Worm (Caenorhabditis elegans) whole organism, early embryonic: ENCODE results near the gene srw-86.

Experiments
- B0310.2 ChIP-seq: sonication (generic microtip); optimal IDR thresholded peaks from 2 replicates; lab custom pipeline; 2016; ENCODE audit warnings: mild to moderate bottlenecking, missing genetic modification characterization, missing compliant biosample characterization
- F13C5.2 ChIP-seq: sonication (generic microtip); optimal IDR thresholded peaks from 2 replicates; lab custom pipeline; 2017; ENCODE audit warnings: mild to moderate bottlenecking, missing genetic modification characterization, inconsistent platforms, missing compliant biosample characterization
- aly-1 ChIP-seq: sonication (generic microtip); optimal IDR thresholded peaks from 2 replicates; lab custom pipeline; 2016; ENCODE audit warnings: missing genetic modification characterization, missing compliant biosample characterization
- ama-1 ChIP-seq: fragments of 150-350 bp; optimal IDR thresholded peaks from 2 replicates; lab custom pipeline; 2014
- ceh-13 ChIP-seq: fragments of 200-800 bp; sonication (Bioruptor generic); optimal IDR thresholded peaks from 2 replicates; lab custom pipeline; 2018; ENCODE audit warnings: mild to moderate bottlenecking, missing genetic modification characterization, missing compliant biosample characterization
- ceh-36 ChIP-seq: sonication (generic microtip); optimal IDR thresholded peaks from 2 replicates; lab custom pipeline; 2016; ENCODE audit warnings: missing genetic modification characterization, inconsistent platforms, missing compliant biosample characterization
- ets-7 ChIP-seq: sonication (generic microtip); optimal IDR thresholded peaks from 2 replicates; lab custom pipeline; 2016; ENCODE audit warnings: missing genotype, missing genetic modification characterization, missing compliant biosample characterization
- flt-1 ChIP-seq: fragments of 200-800 bp; sonication (Bioruptor generic); IDR thresholded peaks from 2 replicates; pipeline ENCODE4 v1.3.6; 2022; ENCODE audit warnings: missing genetic modification characterization, missing compliant biosample characterization
- hmbx-1 ChIP-seq: sonication (generic microtip); optimal IDR thresholded peaks from 2 replicates; lab custom pipeline; 2016; ENCODE audit warnings: mild to moderate bottlenecking, missing genetic modification characterization, missing compliant biosample characterization
- hmg-4 ChIP-seq: fragments of 200-800 bp; sonication (Bioruptor generic); optimal IDR thresholded peaks from 2 replicates; lab custom pipeline; 2018; ENCODE audit warnings: mild to moderate bottlenecking, missing genetic modification characterization, missing compliant biosample characterization
- hnd-1 ChIP-seq: sonication (generic microtip); optimal IDR thresholded peaks from 2 replicates; lab custom pipeline; 2016; ENCODE audit warnings: missing genetic modification characterization, missing compliant biosample characterization
- pes-1 ChIP-seq: fragments of 200-800 bp; sonication (Bioruptor generic); IDR thresholded peaks from 2 replicates; pipeline ENCODE4 v1.3.6; 2022; ENCODE audit warnings: missing genetic modification reagents, missing genetic modification characterization, missing compliant biosample characterization
- scrt-1 ChIP-seq: fragments of 200-800 bp; sonication (Bioruptor generic); IDR thresholded peaks from 2 replicates; pipeline ENCODE4 v1.3.6; 2022; ENCODE audit warnings: missing genetic modification characterization, missing compliant biosample characterization
- sea-1 ChIP-seq: fragments of 200-800 bp; sonication (Bioruptor generic); conservative IDR thresholded peaks from 2 replicates; pipeline ENCODE4 v1.3.6; 2022; ENCODE audit warnings: missing genetic modification characterization, missing compliant biosample characterization
- tbx-11 ChIP-seq: fragments of 200-800 bp; sonication (Bioruptor generic); IDR thresholded peaks from 2 replicates; pipeline ENCODE4 v1.3.6; 2022; ENCODE audit warnings: missing genetic modification characterization, missing compliant biosample characterization
- tbx-37 ChIP-seq: fragments of 200-800 bp; sonication (Bioruptor generic); conservative IDR thresholded peaks from 2 replicates; pipeline ENCODE4 v1.3.6; 2022; ENCODE audit warnings: missing genetic modification reagents, missing genetic modification characterization, missing compliant biosample characterization
- tra-4 ChIP-seq: sonication (generic microtip); optimal IDR thresholded peaks from 2 replicates; lab custom pipeline; 2017; ENCODE audit warnings: missing genetic modification characterization, missing compliant biosample characterization

srw-86 gene

DNA sequence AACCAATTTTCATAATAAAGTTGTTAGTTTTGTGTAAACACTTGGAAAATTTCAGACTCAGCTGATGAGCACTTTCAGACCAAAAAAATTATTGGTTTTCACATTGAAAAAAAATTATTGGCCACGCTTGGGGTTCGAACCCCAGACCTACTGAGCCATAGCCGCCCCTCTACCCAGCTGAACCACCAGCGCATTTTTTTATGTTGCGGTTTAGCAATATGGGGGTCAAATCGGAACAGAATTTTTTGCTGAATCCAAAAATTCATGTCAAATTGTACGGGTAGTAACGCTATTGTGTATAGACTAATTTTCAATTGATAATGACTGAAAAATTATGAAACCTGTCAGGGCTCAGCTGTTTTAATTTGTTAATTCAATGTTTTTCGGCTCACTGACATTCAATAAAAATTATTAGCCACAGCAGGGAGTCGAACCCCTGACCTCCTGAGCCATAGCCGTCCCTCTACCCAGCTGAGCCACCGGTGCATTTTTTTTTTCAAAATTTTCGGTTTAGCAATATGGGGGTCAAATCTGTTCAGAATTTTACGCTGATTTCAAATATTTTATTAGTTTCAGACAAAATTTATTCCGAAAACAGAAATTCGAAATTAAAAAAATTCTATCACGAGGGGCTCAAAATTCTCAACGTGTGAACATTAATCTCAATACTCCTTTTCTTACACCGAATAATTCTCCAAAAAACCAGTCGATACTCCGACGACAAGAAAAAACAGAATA lies 3.8 kb downstream of the srw-86 start:
- TF ChIP-seq tbx-37 (GFP tag; lab: Robert Waterston, UW) (no peak), ama-1 (lab: Kevin White, UChicago) (no peak), hmbx-1 (tag; lab: Kevin White, UChicago) (no peak), hmg-4 (GFP tag; lab: Kevin White, UChicago) (no peak), tra-4 (tag; lab: Kevin White, UChicago) (no peak), sea-1 (GFP tag; lab: Robert Waterston, UW) (no peak)

DNA sequence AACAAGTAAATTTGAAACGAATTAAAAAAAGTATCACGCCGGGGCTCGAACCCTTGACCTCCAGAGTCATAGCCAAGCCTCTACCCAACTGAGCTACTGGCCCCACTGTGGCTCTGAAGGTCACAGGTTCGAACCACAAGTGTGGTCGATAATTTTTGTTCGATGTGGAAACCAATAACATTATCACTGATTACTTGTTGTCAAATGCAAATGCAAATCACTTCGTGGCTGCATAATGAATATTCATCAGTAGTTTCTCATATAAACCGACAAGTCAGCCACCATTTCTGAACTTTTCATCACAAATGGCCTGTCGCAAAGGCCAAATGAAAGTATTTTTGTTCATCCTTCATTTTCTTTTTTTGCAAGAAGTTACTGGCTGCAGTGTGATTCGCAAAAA lies 5.8 kb downstream of the srw-86 start, which contains the start of gene C25F9.8:
Gene C25F9.8 (plus strand): TSS at position 301 of the 400 bp plus-strand sequence.
- no peak for TF ChIP-seq F13C5.2 (tag; lab: Kevin White, UChicago)
- no peak for TF ChIP-seq scrt-1 (GFP tag; lab: Robert Waterston, UW)
- TF ChIP-seq ama-1 (lab: Kevin White, UChicago) = no peak
- no peak for TF ChIP-seq tbx-37 (GFP tag; lab: Robert Waterston, UW)
- no peak for TF ChIP-seq flt-1
- no peak for TF ChIP-seq hnd-1 (tag; lab: Kevin White, UChicago)
- no peak for TF ChIP-seq hmbx-1 (tag; lab: Kevin White, UChicago)
- TF ChIP-seq B0310.2 (tag; lab: Kevin White, UChicago) = no peak
- TF ChIP-seq sea-1 (GFP tag; lab: Robert Waterston, UW) = no peak
- TF ChIP-seq tbx-11 (GFP tag; lab: Robert Waterston, UW) = no peak
- no peak for TF ChIP-seq hmg-4 (GFP tag; lab: Kevin White, UChicago)
- TF ChIP-seq aly-1 (tag; lab: Kevin White, UChicago) = no peak
- no peak for TF ChIP-seq ceh-13

DNA sequence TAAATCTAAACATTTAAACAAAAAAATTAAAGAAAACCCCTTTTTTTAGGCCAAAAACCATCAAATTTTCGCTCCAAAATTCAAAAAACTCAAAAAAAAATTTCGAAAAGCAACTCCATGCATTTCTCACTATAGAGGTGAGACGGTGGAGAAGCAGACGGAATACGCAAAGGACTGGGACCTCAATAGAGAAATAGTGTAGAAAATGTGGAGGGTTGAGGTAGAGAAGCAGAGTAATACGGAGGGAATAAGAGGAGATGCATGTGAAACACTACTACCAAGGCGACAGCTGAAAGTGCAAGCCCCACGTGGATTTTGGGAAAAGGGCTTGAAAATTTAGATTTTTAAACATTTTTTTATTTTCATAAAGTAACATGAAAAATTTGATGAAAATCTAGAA lies 9.3 kb downstream of the srw-86 start:
- TF ChIP-seq ets-7 (tag; lab: Kevin White, UChicago) = no peak
- no peak for TF ChIP-seq flt-1
- no peak for TF ChIP-seq F13C5.2 (tag; lab: Kevin White, UChicago)
- TF ChIP-seq sea-1 (GFP tag; lab: Robert Waterston, UW) = no peak
- TF ChIP-seq tbx-37 (GFP tag; lab: Robert Waterston, UW) = no peak
- TF ChIP-seq ceh-13 = no peak
- no peak for TF ChIP-seq scrt-1 (GFP tag; lab: Robert Waterston, UW)
- no peak for TF ChIP-seq tra-4 (tag; lab: Kevin White, UChicago)
- TF ChIP-seq aly-1 (tag; lab: Kevin White, UChicago) = no peak
- TF ChIP-seq hnd-1 (tag; lab: Kevin White, UChicago) = no peak
- TF ChIP-seq pes-1 = no peak
- TF ChIP-seq hmbx-1 (tag; lab: Kevin White, UChicago) = no peak
- TF ChIP-seq hmg-4 (GFP tag; lab: Kevin White, UChicago) = no peak
- no peak for TF ChIP-seq ceh-36 (tag; lab: Kevin White, UChicago)
- TF ChIP-seq tbx-11 (GFP tag; lab: Robert Waterston, UW) = no peak
- no peak for TF ChIP-seq B0310.2 (tag; lab: Kevin White, UChicago)

DNA sequence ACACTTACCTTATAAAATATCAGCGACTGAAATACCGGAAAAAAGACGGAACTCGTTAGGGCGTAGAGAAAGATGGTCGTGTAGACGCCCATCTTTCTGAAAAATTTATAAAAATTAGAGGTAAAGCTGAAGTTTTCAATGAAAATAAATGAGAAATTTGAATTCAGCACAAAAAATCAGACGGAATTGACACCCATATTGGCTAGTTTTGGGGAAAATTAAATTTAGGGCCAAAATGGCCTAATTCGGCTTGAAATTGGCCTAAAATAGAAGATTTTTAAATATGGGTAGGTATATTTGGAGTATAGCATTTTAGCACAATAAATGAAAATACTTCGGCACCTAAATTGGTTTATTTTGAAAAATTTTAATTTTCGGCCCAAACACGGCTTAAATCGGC lies 10.5 kb downstream of the srw-86 start, which contains the start of gene slcr-46.2:
Gene slcr-46.2 (minus strand): TSS at position 101 of the 400 bp plus-strand sequence.
- TF ChIP-seq tra-4 (tag; lab: Kevin White, UChicago) (no peak), aly-1 (tag; lab: Kevin White, UChicago) (no peak), hnd-1 (tag; lab: Kevin White, UChicago) (no peak), B0310.2 (tag; lab: Kevin White, UChicago) (no peak), F13C5.2 (tag; lab: Kevin White, UChicago) (no peak), tbx-37 (GFP tag; lab: Robert Waterston, UW) (no peak), ceh-13 (no peak), tbx-11 (GFP tag; lab: Robert Waterston, UW) (no peak), ceh-36 (tag; lab: Kevin White, UChicago) (no peak), ets-7 (tag; lab: Kevin White, UChicago) (no peak), sea-1 (GFP tag; lab: Robert Waterston, UW) (no peak), flt-1 (no peak), hmbx-1 (tag; lab: Kevin White, UChicago) (no peak), ama-1 (lab: Kevin White, UChicago) (no peak), pes-1 (no peak), scrt-1 (GFP tag; lab: Robert Waterston, UW) (no peak), hmg-4 (GFP tag; lab: Kevin White, UChicago) (no peak)

DNA sequence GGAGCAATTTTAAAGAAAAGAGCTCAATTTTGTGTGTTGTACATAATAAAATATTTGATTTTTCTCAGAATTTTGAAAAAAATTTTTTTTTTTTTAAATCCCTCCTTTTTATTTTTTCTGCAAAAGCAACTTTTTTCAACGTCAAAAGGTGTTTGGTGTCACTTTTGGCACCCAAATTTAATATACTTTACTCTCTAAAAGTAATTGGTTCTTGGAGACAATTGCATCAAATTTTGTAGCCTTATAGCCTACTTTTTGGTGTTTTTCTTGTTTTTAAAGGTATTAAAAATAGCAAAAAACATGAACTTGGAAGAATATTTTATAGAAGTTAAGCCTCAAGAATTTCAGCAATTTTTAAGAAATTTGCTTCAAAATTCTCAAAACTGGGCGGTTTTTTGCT lies 19.6 kb downstream of the srw-86 start, which contains the start of gene srw-84:
Gene srw-84 (plus strand): TSS at position 301 of the 400 bp plus-strand sequence.
- no peak for TF ChIP-seq hmbx-1 (tag; lab: Kevin White, UChicago)
- TF ChIP-seq hmg-4 (GFP tag; lab: Kevin White, UChicago) = no peak
- TF ChIP-seq tbx-37 (GFP tag; lab: Robert Waterston, UW) = no peak
- TF ChIP-seq B0310.2 (tag; lab: Kevin White, UChicago) = no peak
- TF ChIP-seq tbx-11 (GFP tag; lab: Robert Waterston, UW) = no peak
- no peak for TF ChIP-seq aly-1 (tag; lab: Kevin White, UChicago)
- no peak for TF ChIP-seq ama-1 (lab: Kevin White, UChicago)
- TF ChIP-seq pes-1 = no peak
- TF ChIP-seq ceh-13 = no peak
- TF ChIP-seq flt-1 = no peak
- TF ChIP-seq hnd-1 (tag; lab: Kevin White, UChicago) = no peak

DNA sequence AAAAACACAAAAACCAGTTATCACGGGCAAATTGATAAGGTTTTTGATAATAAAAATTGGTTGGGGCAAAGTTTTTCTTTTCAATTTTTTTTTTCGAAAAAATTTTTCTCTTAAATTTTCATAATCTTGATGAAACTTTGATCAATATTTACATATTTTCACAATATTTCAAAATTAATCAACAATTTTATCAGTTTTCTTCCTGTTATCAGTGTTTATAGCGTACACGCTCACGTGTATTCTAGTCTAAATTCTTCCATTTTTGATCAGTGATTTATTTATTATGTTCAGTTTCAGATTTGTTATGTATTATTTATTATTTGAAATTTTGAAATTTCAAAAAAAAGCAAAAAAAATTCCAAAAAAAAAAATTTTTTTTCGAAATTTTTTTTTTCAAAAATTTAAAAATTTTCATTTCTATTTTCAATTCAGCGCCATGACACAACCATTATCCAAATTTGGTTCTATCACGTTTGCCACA lies 23.5 kb downstream of the srw-86 start, which contains the start of gene nceh-1:
Gene nceh-1 (plus strand): TSS at position 431 of the 481 bp plus-strand sequence.
- TF ChIP-seq aly-1 (tag; lab: Kevin White, UChicago) = no peak
- no peak for TF ChIP-seq flt-1
- no peak for TF ChIP-seq hmbx-1 (tag; lab: Kevin White, UChicago)
- no peak for TF ChIP-seq tbx-11 (GFP tag; lab: Robert Waterston, UW)
- TF ChIP-seq B0310.2 (tag; lab: Kevin White, UChicago) = no peak
- TF ChIP-seq ceh-13 = no peak
- TF ChIP-seq scrt-1 (GFP tag; lab: Robert Waterston, UW) = no peak
